Worm (Caenorhabditis elegans) whole organism, L4 larva: Measurements from ENCODE around the gene msp-78.

Source experiments
- F10B5.3 ChIP-seq: sonication (generic microtip); optimal IDR thresholded peaks from 2 replicates; lab custom pipeline; 2016; ENCODE audit warnings: mild to moderate bottlenecking, missing genetic modification characterization, missing compliant biosample characterization
- ces-1 ChIP-seq: fragments of 150-350 bp; sonication (generic microtip); optimal IDR thresholded peaks from 4 replicates; lab custom pipeline; 2014; ENCODE audit warnings: missing biosample characterization, missing genetic modification reagents, missing genetic modification characterization
- jun-1 ChIP-seq: fragments of 150-350 bp; optimal IDR thresholded peaks from 2 replicates; lab custom pipeline; 2014; ENCODE audit warnings: missing biosample characterization, missing genetic modification reagents, missing genetic modification characterization
- lir-3 ChIP-seq: sonication (generic microtip); optimal IDR thresholded peaks from 2 replicates; lab custom pipeline; 2016; ENCODE audit warnings: mild to moderate bottlenecking, missing genetic modification characterization, missing compliant biosample characterization
- nhr-237 ChIP-seq: sonication (generic microtip); optimal IDR thresholded peaks from 2 replicates; lab custom pipeline; 2017; ENCODE audit warnings: missing biosample characterization, missing genetic modification characterization
- nhr-41 ChIP-seq: fragments of 200-800 bp; sonication (Bioruptor generic); IDR thresholded peaks from 2 replicates; pipeline ENCODE4 v1.3.6; 2022; ENCODE audit warnings: missing genetic modification reagents, missing genetic modification characterization, missing compliant biosample characterization
- nhr-77 ChIP-seq: fragments of 150-350 bp; optimal IDR thresholded peaks from 2 replicates; lab custom pipeline; 2014; ENCODE audit warnings: missing biosample characterization, missing genetic modification characterization
- pha-4 ChIP-seq, 2 experiments: fragments of 150-350 bp in 1 of 2; fragments of 200-800 bp in 1 of 2; sonication (Bioruptor generic) in 1 of 2; IDR thresholded peaks in 1 of 2; optimal IDR thresholded peaks in 1 of 2; 2 replicates each; pipeline versions ENCODE4 v1.3.6 to Lab custom; 2014 to 2022; ENCODE audit warnings: missing genetic modification characterization in 2 of 2, missing genetic modification reagents in 2 of 2, missing biosample characterization in 1 of 2, missing compliant biosample characterization in 1 of 2
- snpc-4 ChIP-seq: fragments of 150-350 bp; optimal IDR thresholded peaks from 2 replicates; lab custom pipeline; 2014; ENCODE audit warnings: missing biosample characterization, missing genetic modification characterization
- ztf-11 ChIP-seq: fragments of 150-350 bp; optimal IDR thresholded peaks from 2 replicates; lab custom pipeline; 2014; ENCODE audit warnings: missing biosample characterization, missing genetic modification characterization

- TF ChIP-seq ces-1 (GFP tag; lab: Kevin White, UChicago) (no peak), nhr-237 (tag; lab: Kevin White, UChicago) (no peak), nhr-77 (tag; lab: Kevin White, UChicago) (no peak), pha-4 (GFP tag; IDR thresholded peaks at IDR 0.05; lab: Robert Waterston, UW) (no peak), pha-4 (tag; optimal IDR thresholded peaks at IDR 0.05; lab: Kevin White, UChicago) (no peak), snpc-4 (tag; lab: Kevin White, UChicago) (no peak), F10B5.3 (no peak), jun-1 (tag; lab: Kevin White, UChicago) (no peak), lir-3 (no peak), nhr-41 (no peak), ztf-11 (tag; lab: Kevin White, UChicago) (no peak)
These were observed 29.8 kb downstream of the msp-78 start for ce11 chrIV:9799664-9800063.
